Fruit fly (Drosophila melanogaster) whole organism, wandering third instar larva: ENCODE measurements around the gene Sirt1.

Experiments
- CG32264 ChIP-seq: fragments of 200-800 bp; sonication (Bioruptor generic); optimal IDR thresholded peaks from 2 replicates; lab custom pipeline; 2016; ENCODE audit warnings: missing biosample characterization, missing genetic modification characterization
- CG9705 ChIP-seq: fragments of 200-800 bp; sonication (Bioruptor generic); optimal IDR thresholded peaks from 2 replicates; lab custom pipeline; 2018; ENCODE audit warnings: missing biosample characterization, mild to moderate bottlenecking, missing genetic modification characterization
- Dfd ChIP-seq: fragments of >200 bp; optimal IDR thresholded peaks from 2 replicates; lab custom pipeline; 2017; ENCODE audit warnings: missing biosample characterization, missing genetic modification characterization
- Dif ChIP-seq: fragments of 200-275, 200-300 bp; sonication (Bioruptor generic); optimal IDR thresholded peaks from 2 replicates; lab custom pipeline; 2018; ENCODE audit warnings: missing biosample characterization, missing genetic modification characterization; ENCODE audit not compliant: partially characterized antibody
- GATAd ChIP-seq: sonication (Bioruptor generic); optimal IDR thresholded peaks from 2 replicates; lab custom pipeline; 2016; ENCODE audit warnings: missing biosample characterization, missing genetic modification characterization
- HLH106 ChIP-seq: fragments of 200-800 bp; optimal IDR thresholded peaks from 3 replicates; lab custom pipeline; 2019; ENCODE audit warnings: missing biosample characterization, mild to moderate bottlenecking, missing genetic modification characterization, moderate library complexity
- Hnf4 ChIP-seq: fragments of 200-800 bp; sonication (Bioruptor generic); optimal IDR thresholded peaks from 2 replicates; lab custom pipeline; 2016; ENCODE audit warnings: missing biosample characterization, mild to moderate bottlenecking, missing genetic modification characterization
- Hr78 ChIP-seq: fragments of >200 bp; optimal IDR thresholded peaks from 2 replicates; lab custom pipeline; 2017; ENCODE audit warnings: missing biosample characterization, missing genetic modification characterization
- Hr83 ChIP-seq: fragments of 200-300 bp; sonication (Bioruptor generic); optimal IDR thresholded peaks from 2 replicates; lab custom pipeline; 2016; ENCODE audit warnings: missing biosample characterization, mild to moderate bottlenecking, missing genetic modification characterization, moderate library complexity; ENCODE audit not compliant: poor library complexity, severe bottlenecking
- Jra ChIP-seq: sonication (Bioruptor generic); optimal IDR thresholded peaks from 2 replicates; lab custom pipeline; 2016; ENCODE audit warnings: missing biosample characterization, missing genetic modification characterization
- Mio ChIP-seq: sonication (Bioruptor generic); optimal IDR thresholded peaks from 2 replicates; lab custom pipeline; 2016; ENCODE audit warnings: missing biosample characterization, missing genetic modification characterization
- Myc ChIP-seq: fragments of >200 bp; optimal IDR thresholded peaks from 2 replicates; lab custom pipeline; 2017
- N ChIP-seq: fragments of >200 bp; optimal IDR thresholded peaks from 2 replicates; lab custom pipeline; 2018; ENCODE audit warnings: missing biosample characterization, missing external identifiers, missing genetic modification characterization
- OdsH ChIP-seq: fragments of 200-800 bp; sonication (Bioruptor generic); optimal IDR thresholded peaks from 2 replicates; lab custom pipeline; 2016; ENCODE audit warnings: missing biosample characterization, mild to moderate bottlenecking, missing genetic modification characterization
- Rel ChIP-seq, 2 experiments: fragments of 200-800 bp; sonication (Bioruptor generic) in 1 of 2; optimal IDR thresholded peaks; 2 replicates in 1 of 2; 3 replicates in 1 of 2; lab custom pipeline; 2016 to 2019; ENCODE audit warnings: mild to moderate bottlenecking in 2 of 2, missing biosample characterization in 2 of 2, missing genetic modification characterization in 2 of 2, moderate library complexity in 1 of 2
- Sp1 ChIP-seq: fragments of 200-800 bp; sonication (Bioruptor generic); optimal IDR thresholded peaks from 3 replicates; lab custom pipeline; 2019; ENCODE audit warnings: missing biosample characterization, mild to moderate bottlenecking, missing genetic modification characterization, moderate library complexity
- Vsx2 ChIP-seq: fragments of 200-300, 225-300 bp; sonication (Bioruptor generic); optimal IDR thresholded peaks from 2 replicates; lab custom pipeline; 2018; ENCODE audit warnings: missing biosample characterization, missing genetic modification characterization; ENCODE audit not compliant: partially characterized antibody
- br ChIP-seq: fragments of 200-800 bp; sonication (Bioruptor generic); optimal IDR thresholded peaks from 2 replicates; lab custom pipeline; 2016; ENCODE audit warnings: missing biosample characterization, missing genetic modification characterization
- brk ChIP-seq: fragments of 200-800 bp; sonication (Bioruptor generic); optimal IDR thresholded peaks from 2 replicates; lab custom pipeline; 2016; ENCODE audit warnings: missing biosample characterization, mild to moderate bottlenecking, missing genetic modification characterization
- dl ChIP-seq, 2 experiments: fragments of 175-275, 200-275 bp in 1 of 2; fragments of 200-275 bp in 1 of 2; sonication (Bioruptor generic); optimal IDR thresholded peaks; lab custom pipeline; 2018; ENCODE audit warnings: mild to moderate bottlenecking in 2 of 2, missing biosample characterization in 2 of 2, missing genetic modification characterization in 2 of 2, moderate library complexity in 2 of 2; ENCODE audit not compliant: partially characterized antibody in 2 of 2, insufficient read depth in 1 of 2
- dmrt93B ChIP-seq: fragments of 200-800 bp; sonication (Bioruptor generic); optimal IDR thresholded peaks from 2 replicates; lab custom pipeline; 2018; ENCODE audit warnings: missing biosample characterization, mild to moderate bottlenecking, missing genetic modification characterization
- dsf ChIP-seq: sonication (Bioruptor generic); optimal IDR thresholded peaks from 2 replicates; lab custom pipeline; 2016; ENCODE audit warnings: missing biosample characterization, missing genetic modification characterization, borderline replicate concordance
- ey ChIP-seq: fragments of 200-800 bp; sonication (Bioruptor generic); optimal IDR thresholded peaks from 2 replicates; lab custom pipeline; 2016; ENCODE audit warnings: missing biosample characterization, missing genetic modification characterization
- foxo ChIP-seq, 2 experiments: fragments of 200-800 bp; sonication (Bioruptor generic); optimal IDR thresholded peaks; 2 replicates in 1 of 2; 3 replicates in 1 of 2; lab custom pipeline; 2016 to 2017; ENCODE audit warnings: missing biosample characterization in 2 of 2, missing genetic modification characterization in 2 of 2
- fru ChIP-seq: fragments of 200-800 bp; sonication (Bioruptor generic); optimal IDR thresholded peaks from 3 replicates; lab custom pipeline; 2016; ENCODE audit warnings: missing biosample characterization, mild to moderate bottlenecking, missing genetic modification characterization
- h ChIP-seq: fragments of 200-800 bp; sonication (Bioruptor generic); optimal IDR thresholded peaks from 3 replicates; lab custom pipeline; 2016; ENCODE audit warnings: missing biosample characterization, mild to moderate bottlenecking, missing genetic modification characterization
- lola ChIP-seq: fragments of >200 bp; optimal IDR thresholded peaks from 2 replicates; lab custom pipeline; 2017; ENCODE audit warnings: missing biosample characterization, missing genetic modification characterization
- pan ChIP-seq: fragments of >200 bp; optimal IDR thresholded peaks from 2 replicates; lab custom pipeline; 2017
- psq ChIP-seq: fragments of 200-800 bp; sonication (Bioruptor generic); optimal IDR thresholded peaks from 3 replicates; lab custom pipeline; 2017; ENCODE audit warnings: missing biosample characterization, mild to moderate bottlenecking, missing genetic modification characterization, moderate library complexity
- rgr ChIP-seq: fragments of 200-800 bp; sonication (Bioruptor generic); optimal IDR thresholded peaks from 3 replicates; lab custom pipeline; 2016; ENCODE audit warnings: missing biosample characterization, mild to moderate bottlenecking, missing genetic modification characterization
- sage ChIP-seq: fragments of 200-800 bp; sonication (Bioruptor generic); optimal IDR thresholded peaks from 2 replicates; lab custom pipeline; 2016; ENCODE audit warnings: missing biosample characterization, mild to moderate bottlenecking, missing genetic modification characterization
- sv ChIP-seq: fragments of 200-800 bp; sonication (Bioruptor generic); optimal IDR thresholded peaks from 3 replicates; lab custom pipeline; 2016; ENCODE audit warnings: missing biosample characterization, missing genetic modification characterization
- tai ChIP-seq: sonication (Bioruptor generic); optimal IDR thresholded peaks from 2 replicates; lab custom pipeline; 2016; ENCODE audit warnings: missing biosample characterization, missing genetic modification characterization
- usp ChIP-seq: fragments of >200 bp; optimal IDR thresholded peaks from 2 replicates; lab custom pipeline; 2017; ENCODE audit warnings: missing biosample characterization, missing genetic modification characterization
- woc ChIP-seq: sonication (Bioruptor generic); optimal IDR thresholded peaks from 2 replicates; lab custom pipeline; 2016; ENCODE audit warnings: missing biosample characterization, mild to moderate bottlenecking, missing genetic modification characterization

Sirt1 gene

DNA sequence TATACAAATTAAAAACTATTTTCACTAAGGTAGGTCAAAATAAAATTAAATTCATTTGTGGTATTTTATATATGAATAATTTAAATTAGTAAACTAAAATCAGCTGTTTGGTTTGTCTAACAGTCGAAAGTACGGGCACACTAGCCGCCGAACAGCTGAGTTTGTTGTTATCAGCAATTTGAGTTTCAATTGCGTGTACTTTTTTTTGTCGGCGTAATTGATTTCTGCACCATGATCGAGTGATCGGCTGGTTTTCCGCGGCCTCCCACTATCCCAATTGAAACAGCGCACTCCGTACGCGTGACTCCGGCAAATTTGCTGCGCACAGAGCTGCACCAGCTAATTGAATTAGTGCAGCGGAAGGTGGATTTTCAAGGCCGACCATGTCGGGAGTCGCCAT lies 13.7 kb downstream of the Sirt1 start, which contains the start of gene Alg7:
TSS of gene Alg7 (plus strand) at position 153 of the 400 bp plus-strand sequence.
- TF ChIP-seq Rel (GFP tag; optimal IDR thresholded peaks at IDR 0.05; lab: Kevin White, UChicago) (no peak), Rel (tag; optimal IDR thresholded peaks at IDR 0.05; lab: Kevin White, UChicago) (peak; percentile 97), Hr83 (GFP tag; lab: Kevin White, UChicago) (no peak), Hr78 (GFP tag; lab: Kevin White, UChicago) (no peak), N (no peak), psq (GFP tag; lab: Kevin White, UChicago) (no peak), dsf (GFP tag; lab: Kevin White, UChicago) (no peak), br (GFP tag; lab: Kevin White, UChicago) (no peak)

DNA sequence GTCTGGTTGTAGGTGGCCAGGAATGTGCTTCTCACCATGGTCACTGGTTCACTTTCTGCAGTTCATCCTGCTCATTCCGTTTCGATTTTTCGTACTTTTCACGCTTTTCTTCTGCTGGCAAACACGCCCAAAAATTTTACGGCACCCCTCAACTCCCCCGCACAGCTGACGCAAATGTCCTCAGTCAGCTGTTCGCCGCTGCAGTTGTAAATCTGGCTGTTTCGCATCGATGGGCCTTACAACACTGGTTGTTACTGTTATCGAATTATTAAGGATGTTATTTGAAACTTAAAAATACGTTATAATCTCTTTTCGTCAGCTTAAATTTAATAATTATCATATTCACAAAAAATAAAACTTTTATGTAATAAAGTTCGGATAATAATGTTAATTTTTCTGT lies 17.1 kb downstream of the Sirt1 start, which contains the start of gene Mgat3:
TSS of gene Mgat3 (minus strand) at position 182 of the 400 bp plus-strand sequence.
- TF ChIP-seq fru (GFP tag; lab: Kevin White, UChicago) (no peak), psq (GFP tag; lab: Kevin White, UChicago) (no peak), sage (GFP tag; lab: Kevin White, UChicago) (no peak), Myc (no peak), CG9705 (no peak), GATAd (GFP tag; lab: Kevin White, UChicago) (no peak), dmrt93B (no peak), Mio (GFP tag; lab: Kevin White, UChicago) (no peak), foxo (GFP tag; optimal IDR thresholded peaks at IDR 0.05; lab: Kevin White, UChicago) (no peak), Dfd (GFP tag; lab: Kevin White, UChicago) (no peak), OdsH (no peak), lola (GFP tag; lab: Kevin White, UChicago) (no peak), HLH106 (tag; lab: Kevin White, UChicago) (no peak), h (GFP tag; lab: Kevin White, UChicago) (no peak), brk (no peak), Hr78 (GFP tag; lab: Kevin White, UChicago) (no peak)
- TF ChIP-seq, all 38 proteins: peak for 0

DNA sequence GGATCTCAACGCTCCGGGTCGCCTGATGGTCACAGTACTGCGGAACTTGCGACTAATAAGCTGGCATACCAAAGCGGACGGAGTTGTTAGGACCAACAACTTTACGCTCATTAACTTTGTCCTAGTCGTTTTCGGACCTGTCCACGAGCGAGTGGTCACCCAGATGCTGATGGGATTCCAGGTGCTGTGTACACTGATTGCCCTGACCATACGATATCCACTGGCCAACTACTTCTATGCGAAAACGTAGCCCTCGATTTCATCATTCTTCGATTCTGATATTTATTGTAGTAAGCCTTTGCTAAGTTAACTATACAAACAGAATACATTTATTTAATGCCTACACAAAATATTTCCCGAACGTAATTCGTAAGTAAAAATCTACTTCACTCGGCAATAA lies 17.8 kb downstream of the Sirt1 start, which contains the start of gene Rsph1:
TSS of gene Rsph1 (plus strand) at position 301 of the 400 bp plus-strand sequence.
- TF ChIP-seq Mio (GFP tag; lab: Kevin White, UChicago): no peak
- TF ChIP-seq Rel (GFP tag; optimal IDR thresholded peaks at IDR 0.05; lab: Kevin White, UChicago): no peak
- no peak for TF ChIP-seq Rel (tag; optimal IDR thresholded peaks at IDR 0.05; lab: Kevin White, UChicago)
- no peak for TF ChIP-seq tai (GFP tag; lab: Kevin White, UChicago)
- no peak for TF ChIP-seq OdsH
- no peak for TF ChIP-seq N
- no peak for TF ChIP-seq h (GFP tag; lab: Kevin White, UChicago)
- TF ChIP-seq sage (GFP tag; lab: Kevin White, UChicago): no peak
- no peak for TF ChIP-seq Myc

DNA sequence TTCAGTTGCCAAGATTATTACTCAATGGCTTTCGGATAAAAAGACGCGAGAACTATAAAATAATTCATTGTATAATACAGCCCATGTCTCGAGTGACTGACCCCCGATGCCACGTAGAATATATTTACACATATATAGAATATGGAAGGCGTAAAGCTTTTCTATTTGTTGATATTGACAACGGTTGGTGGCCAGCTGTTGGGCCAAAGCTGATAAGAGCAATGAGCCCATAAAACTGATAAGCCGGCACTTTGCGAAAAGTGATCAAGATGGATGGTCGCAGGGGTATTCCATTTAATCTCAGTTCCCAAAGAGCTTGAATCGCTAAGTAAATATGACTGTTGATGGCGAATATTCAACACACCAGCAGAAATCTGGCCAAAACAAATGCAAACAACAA lies 25.2 kb downstream of the Sirt1 start:
- no peak for TF ChIP-seq GATAd (GFP tag; lab: Kevin White, UChicago)
- TF ChIP-seq h (GFP tag; lab: Kevin White, UChicago): peak; percentile 43
- peak in 1 of 2 experiments; percentile 12 for TF ChIP-seq foxo (GFP tag; optimal IDR thresholded peaks at IDR 0.05; lab: Kevin White, UChicago)
- TF ChIP-seq usp: no peak
- peak; percentile 11 for TF ChIP-seq br (GFP tag; lab: Kevin White, UChicago)
- TF ChIP-seq Rel (GFP tag; optimal IDR thresholded peaks at IDR 0.05; lab: Kevin White, UChicago): no peak
- peak; percentile 85 for TF ChIP-seq Rel (tag; optimal IDR thresholded peaks at IDR 0.05; lab: Kevin White, UChicago)
- TF ChIP-seq fru (GFP tag; lab: Kevin White, UChicago): peak; percentile 56
- TF ChIP-seq Sp1 (GFP tag; lab: Kevin White, UChicago): peak; percentile 49
- TF ChIP-seq rgr: peak; percentile 1
- TF ChIP-seq, all 38 proteins: peak for 7

DNA sequence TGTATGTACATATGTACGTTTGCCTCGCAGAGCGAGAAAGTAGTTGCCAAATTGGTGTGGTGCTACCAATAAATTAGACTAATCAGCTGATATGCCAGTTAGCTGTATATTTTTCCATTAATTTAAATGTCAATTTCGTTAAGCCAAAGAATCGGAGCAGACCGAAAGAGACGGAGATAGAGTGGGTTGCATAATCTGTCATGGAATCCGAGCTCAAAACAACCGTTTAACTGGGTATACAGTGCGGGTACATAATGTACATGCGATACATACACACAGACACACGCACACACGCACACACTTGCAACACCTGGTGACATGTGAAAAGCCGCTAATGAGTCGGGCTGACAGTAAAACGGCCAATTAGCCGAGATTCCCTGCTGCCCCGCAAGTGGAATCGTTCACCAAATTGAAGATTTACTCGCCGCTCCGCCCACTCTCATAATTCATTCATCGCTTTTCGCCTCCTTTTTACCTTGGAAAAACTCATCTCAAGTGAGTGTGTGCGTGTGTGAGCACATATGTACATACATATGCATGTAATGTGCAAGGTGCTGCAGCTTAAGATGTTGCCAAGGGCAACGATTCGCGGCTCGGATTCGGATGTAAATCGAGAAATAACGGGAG lies 25.8 kb downstream of the Sirt1 start:
- TF ChIP-seq HLH106 (tag; lab: Kevin White, UChicago) (no peak), pan (lab: Kevin White, UChicago) (no peak), ey (GFP tag; lab: Kevin White, UChicago) (no peak), psq (GFP tag; lab: Kevin White, UChicago) (no peak), Jra (no peak)
- TF ChIP-seq, all 38 proteins: peak for 0

DNA sequence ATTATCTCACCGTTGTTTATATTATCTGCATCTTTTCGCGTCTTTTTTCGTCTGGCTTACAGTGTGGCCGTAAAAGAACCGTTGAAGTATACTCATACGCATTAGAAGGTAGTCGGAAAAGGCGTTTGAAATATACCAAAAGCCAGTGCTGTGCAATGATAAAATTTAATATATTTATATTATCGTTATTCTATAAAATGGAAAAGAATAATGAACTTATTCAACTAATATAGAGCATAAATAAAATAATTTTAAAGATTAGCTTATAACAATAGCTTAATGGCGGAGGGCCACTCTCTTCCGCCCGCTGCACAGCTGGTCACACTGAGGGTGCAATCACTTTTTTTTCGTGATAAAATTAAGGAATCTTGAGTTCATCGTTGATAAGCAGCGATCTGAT lies 26.5 kb downstream of the Sirt1 start, which contains the start of the genes CG16974 and Edem2:
TSS of gene CG16974 (minus strand) at position 86 of the 400 bp plus-strand sequence.
TSS of gene Edem2 (plus strand) at position 308 of the 400 bp plus-strand sequence.
- no peak for TF ChIP-seq HLH106 (tag; lab: Kevin White, UChicago)
- TF ChIP-seq ey (GFP tag; lab: Kevin White, UChicago): peak; percentile 63
- no peak for TF ChIP-seq Dif (GFP tag; lab: Kevin White, UChicago)
- TF ChIP-seq sv (GFP tag; lab: Kevin White, UChicago): peak; percentile 63
- no peak for TF ChIP-seq Vsx2 (GFP tag; lab: Kevin White, UChicago)
- no peak for TF ChIP-seq Mio (GFP tag; lab: Kevin White, UChicago)
- TF ChIP-seq GATAd (GFP tag; lab: Kevin White, UChicago): peak; percentile 41
- TF ChIP-seq lola (GFP tag; lab: Kevin White, UChicago): no peak
- no peak for TF ChIP-seq Jra
- TF ChIP-seq fru (GFP tag; lab: Kevin White, UChicago): no peak
- TF ChIP-seq CG32264 (GFP tag; lab: Kevin White, UChicago): no peak
- peak in 1 of 2 experiments; percentile 88 for TF ChIP-seq foxo (GFP tag; optimal IDR thresholded peaks at IDR 0.05; lab: Kevin White, UChicago)
- TF ChIP-seq Hnf4 (GFP tag; lab: Kevin White, UChicago): no peak
- no peak for TF ChIP-seq dl (GFP tag; optimal IDR thresholded peaks at IDR 0.05; lab: Kevin White, UChicago; ENCODE audit: insufficient read depth in 1 of 2, partially characterized antibody in 2 of 2)
- no peak for TF ChIP-seq dmrt93B
- TF ChIP-seq Sp1 (GFP tag; lab: Kevin White, UChicago): no peak
- no peak for TF ChIP-seq brk
- TF ChIP-seq woc (GFP tag; lab: Kevin White, UChicago): no peak
- peak; percentile 49 for TF ChIP-seq Hr83 (GFP tag; lab: Kevin White, UChicago)
- peak; percentile 76 for TF ChIP-seq psq (GFP tag; lab: Kevin White, UChicago)
